Worm (Caenorhabditis elegans) whole organism, mixed stage, embryonic: ENCODE results near the gene T28D9.1.

Experiments
- blmp-1 ChIP-seq: fragments of 150-350 bp; optimal IDR thresholded peaks from 2 replicates; lab custom pipeline; 2014; ENCODE audit warnings: missing biosample characterization, missing genetic modification characterization
- ceh-39 ChIP-seq: fragments of 150-350 bp; optimal IDR thresholded peaks from 2 replicates; lab custom pipeline; 2014; ENCODE audit warnings: missing biosample characterization, missing genetic modification characterization
- ces-1 ChIP-seq: fragments of 150-350 bp; optimal IDR thresholded peaks from 2 replicates; lab custom pipeline; 2014; ENCODE audit warnings: missing biosample characterization, missing genetic modification reagents, missing genetic modification characterization
- elt-1 ChIP-seq: sonication (generic microtip); optimal IDR thresholded peaks from 2 replicates; lab custom pipeline; 2017; ENCODE audit warnings: missing genetic modification characterization, mild to moderate bottlenecking, missing compliant biosample characterization, antibody characterized with exemption, moderate library complexity, borderline replicate concordance; ENCODE audit not compliant: insufficient read depth
- elt-3 ChIP-seq: fragments of 150-350 bp; optimal IDR thresholded peaks from 2 replicates; lab custom pipeline; 2014; ENCODE audit warnings: missing biosample characterization, missing genetic modification characterization
- lin-13 ChIP-seq: fragments of 150-350 bp; optimal IDR thresholded peaks from 2 replicates; lab custom pipeline; 2014; ENCODE audit warnings: missing biosample characterization, missing genetic modification characterization
- lin-32 ChIP-seq: fragments of 200-800 bp; sonication (Bioruptor generic); optimal IDR thresholded peaks from 2 replicates; lab custom pipeline; 2018; ENCODE audit warnings: mild to moderate bottlenecking, missing genetic modification characterization, missing compliant biosample characterization
- lsy-2 ChIP-seq: fragments of 150-350 bp; optimal IDR thresholded peaks from 2 replicates; lab custom pipeline; 2014; ENCODE audit warnings: missing biosample characterization, missing genetic modification characterization
- mab-5 ChIP-seq: fragments of 150-350 bp; optimal IDR thresholded peaks from 2 replicates; lab custom pipeline; 2014; ENCODE audit warnings: missing biosample characterization, missing genetic modification characterization
- nhr-2 ChIP-seq: fragments of 150-350 bp; optimal IDR thresholded peaks from 2 replicates; lab custom pipeline; 2014; ENCODE audit warnings: missing biosample characterization, missing genetic modification characterization
- nhr-76 ChIP-seq: sonication (generic microtip); optimal IDR thresholded peaks from 2 replicates; lab custom pipeline; 2017; ENCODE audit warnings: missing biosample characterization, missing genetic modification characterization
- pha-4 ChIP-seq: fragments of 150-350 bp; optimal IDR thresholded peaks from 2 replicates; lab custom pipeline; 2018; ENCODE audit warnings: missing biosample characterization, missing genetic modification reagents, missing genetic modification characterization
- unc-120 ChIP-seq: sonication (generic microtip); optimal IDR thresholded peaks from 2 replicates; lab custom pipeline; 2017; ENCODE audit warnings: missing genetic modification characterization, missing compliant biosample characterization; ENCODE audit not compliant: poor library complexity, severe bottlenecking
- ztf-11 ChIP-seq: fragments of 150-350 bp; optimal IDR thresholded peaks from 2 replicates; lab custom pipeline; 2014; ENCODE audit warnings: missing biosample characterization, missing genetic modification characterization

ce11 chrII:6443710-6444109 lies 48.5 kb upstream of the T28D9.1 start, which contains the start of gene K06A1.2:
- no peak for TF ChIP-seq ztf-11 (tag; lab: Kevin White, UChicago)
- TF ChIP-seq nhr-2 (tag; lab: Kevin White, UChicago): no peak
- no peak for TF ChIP-seq blmp-1 (tag; lab: Kevin White, UChicago)
- TF ChIP-seq mab-5 (tag; lab: Kevin White, UChicago): no peak
- no peak for TF ChIP-seq elt-3
- TF ChIP-seq pha-4: no peak
- no peak for TF ChIP-seq lsy-2 (tag; lab: Kevin White, UChicago)
- TF ChIP-seq nhr-76: no peak
- no peak for TF ChIP-seq lin-13
- no peak for TF ChIP-seq ces-1 (GFP tag; lab: Kevin White, UChicago)
- TF ChIP-seq elt-1 (tag; lab: Kevin White, UChicago): no peak
- no peak for TF ChIP-seq lin-32 (GFP tag; lab: Kevin White, UChicago)
- TF ChIP-seq ceh-39 (tag; lab: Kevin White, UChicago): no peak
- TF ChIP-seq unc-120: no peak
